Fruit fly (Drosophila melanogaster) whole organism, adult: Measurements from ENCODE around the gene CG31038.

Source experiments
- CG1620 ChIP-seq: fragments of 200-800 bp; sonication (Bioruptor generic); optimal IDR thresholded peaks from 2 replicates; lab custom pipeline; 2016; ENCODE audit warnings: missing biosample characterization, missing genetic modification characterization
- toe ChIP-seq: fragments of 200-800 bp; sonication (Bioruptor generic); optimal IDR thresholded peaks from 2 replicates; lab custom pipeline; 2016; ENCODE audit warnings: missing biosample characterization, missing genetic modification characterization

- TF ChIP-seq toe (GFP tag; lab: Kevin White, UChicago) (peak; percentile 3), CG1620 (GFP tag; lab: Kevin White, UChicago) (no peak)
Observed at dm6 chr3R:29894393-29894792, 17.5 kb downstream of the CG31038 start.
